Worm (Caenorhabditis elegans) whole organism, late embryonic: ENCODE measurements around the gene C05B5.17.

ENCODE experiments used
- ama-1 ChIP-seq: fragments of 150-350 bp; optimal IDR thresholded peaks from 2 replicates; lab custom pipeline; 2014
- ceh-45 ChIP-seq: fragments of 200-800 bp; sonication (Bioruptor generic); IDR thresholded peaks from 2 replicates; pipeline ENCODE4 v1.3.6; 2022; ENCODE audit warnings: missing genetic modification reagents, missing genetic modification characterization, missing compliant biosample characterization
- che-1 ChIP-seq: sonication (generic microtip); optimal IDR thresholded peaks from 2 replicates; lab custom pipeline; 2016; ENCODE audit warnings: mild to moderate bottlenecking, missing genetic modification characterization, missing compliant biosample characterization
- hlh-30 ChIP-seq: sonication (generic microtip); optimal IDR thresholded peaks from 2 replicates; lab custom pipeline; 2017; ENCODE audit warnings: antibody characterized with exemption, missing genetic modification characterization, missing compliant biosample characterization; ENCODE audit not compliant: insufficient read depth
- mec-3 ChIP-seq: sonication (generic microtip); optimal IDR thresholded peaks from 2 replicates; lab custom pipeline; 2016; ENCODE audit warnings: borderline replicate concordance, missing genetic modification characterization, missing compliant biosample characterization
- nhr-232 ChIP-seq: sonication (generic microtip); optimal IDR thresholded peaks from 2 replicates; lab custom pipeline; 2016; ENCODE audit warnings: missing genetic modification characterization, missing compliant biosample characterization
- unc-55 ChIP-seq: sonication (generic microtip); optimal IDR thresholded peaks from 2 replicates; lab custom pipeline; 2017; ENCODE audit warnings: missing biosample characterization, missing genetic modification reagents, missing genetic modification characterization

DNA sequence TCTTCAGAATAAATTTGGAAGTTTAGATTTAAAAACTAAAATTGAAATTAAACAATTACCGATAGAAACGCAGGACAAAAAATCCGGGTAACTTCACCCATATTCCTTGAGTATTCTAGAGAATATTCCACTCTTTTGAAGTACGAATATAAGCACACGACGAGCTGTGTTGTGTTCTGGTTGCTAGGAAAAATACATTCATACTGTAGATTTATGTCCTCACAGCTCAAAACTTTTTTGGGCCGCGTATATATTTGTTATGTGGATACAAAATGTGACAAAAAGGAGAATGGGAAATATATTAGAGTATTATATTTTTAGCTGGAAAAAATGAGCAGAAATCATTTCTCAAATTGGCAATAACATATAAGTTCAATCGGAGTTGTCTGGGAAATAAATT is 34.1 kb upstream of the C05B5.17 start, which contains the start of gene M04D8.5:
- no peak for TF ChIP-seq mec-3 (tag; lab: Kevin White, UChicago)
- TF ChIP-seq hlh-30 (tag; lab: Kevin White, UChicago), result no peak
- no peak for TF ChIP-seq che-1 (tag; lab: Kevin White, UChicago)
- no peak for TF ChIP-seq ama-1 (lab: Kevin White, UChicago)
- no peak for TF ChIP-seq ceh-45 (GFP tag; lab: Robert Waterston, UW)
- no peak for TF ChIP-seq unc-55 (GFP tag; lab: Kevin White, UChicago)
- TF ChIP-seq nhr-232 (tag; lab: Kevin White, UChicago), result no peak
